Worm (Caenorhabditis elegans) whole organism, midembryonic: ENCODE results near the gene C27B7.2.

Experiments used
- T22C8.4 ChIP-seq: fragments of 200-800 bp; sonication (Bioruptor generic); IDR thresholded peaks from 2 replicates; pipeline ENCODE4 v1.3.6; 2022; ENCODE audit warnings: missing genetic modification characterization, missing compliant biosample characterization
- flt-1 ChIP-seq: fragments of 200-800 bp; sonication (Bioruptor generic); IDR thresholded peaks from 2 replicates; pipeline ENCODE4 v1.3.6; 2022; ENCODE audit warnings: missing genetic modification characterization, missing compliant biosample characterization
- ztf-23 ChIP-seq: fragments of 200-800 bp; sonication (Bioruptor generic); IDR thresholded peaks from 2 replicates; pipeline ENCODE4 v1.3.6; 2022; ENCODE audit warnings: missing genetic modification reagents, missing genetic modification characterization, missing compliant biosample characterization

- TF ChIP-seq flt-1 (GFP tag; lab: Robert Waterston, UW) (no peak), T22C8.4 (no peak), ztf-23 (GFP tag; lab: Robert Waterston, UW) (no peak)
Observed at ce11 chrIV:8869624-8870023, 23.0 kb upstream of the C27B7.2 start, which contains the start of gene npp-23.
